Fruit fly (Drosophila melanogaster) whole organism, prepupa: ENCODE measurements around the gene Ccz1.
A peak's percentile ranks its signal among the peaks of the same experiment; 100 is the strongest.

Experiments
- CG10631 ChIP-seq: fragments of 200-800 bp; sonication (Bioruptor generic); optimal IDR thresholded peaks from 2 replicates; lab custom pipeline; 2016; ENCODE audit warnings: missing biosample characterization, missing genetic modification characterization
- CG11294 ChIP-seq: fragments of 200-800 bp; sonication (Bioruptor generic); IDR thresholded peaks from 2 replicates; pipeline ENCODE4 v1.3.6; 2022; ENCODE audit warnings: missing biosample characterization, missing genetic modification characterization
- CG11902 ChIP-seq: fragments of 200-800 bp; sonication (Bioruptor generic); optimal IDR thresholded peaks from 3 replicates; lab custom pipeline; 2016; ENCODE audit warnings: missing biosample characterization, missing genetic modification characterization
- CG1621 ChIP-seq: fragments of 200-800 bp; sonication (Bioruptor generic); optimal IDR thresholded peaks from 3 replicates; lab custom pipeline; 2018; ENCODE audit warnings: missing biosample characterization, mild to moderate bottlenecking, missing genetic modification characterization
- CG16779 ChIP-seq: fragments of 200-800 bp; sonication (Bioruptor generic); optimal IDR thresholded peaks from 3 replicates; lab custom pipeline; 2017; ENCODE audit warnings: missing biosample characterization, mild to moderate bottlenecking, missing genetic modification characterization
- CG3032 ChIP-seq: fragments of 200-800 bp; optimal IDR thresholded peaks from 2 replicates; lab custom pipeline; 2019; ENCODE audit warnings: missing biosample characterization, mild to moderate bottlenecking, missing genetic modification characterization, moderate library complexity
- CG31627 ChIP-seq: fragments of 200-800 bp; sonication (Bioruptor generic); optimal IDR thresholded peaks from 3 replicates; lab custom pipeline; 2016; ENCODE audit warnings: missing biosample characterization, missing genetic modification characterization
- CG32006 ChIP-seq: fragments of 200-800 bp; sonication (Bioruptor generic); optimal IDR thresholded peaks from 3 replicates; lab custom pipeline; 2017; ENCODE audit warnings: missing biosample characterization, mild to moderate bottlenecking, missing genetic modification characterization
- CG34406 ChIP-seq: fragments of 200-800 bp; sonication (Bioruptor generic); optimal IDR thresholded peaks from 3 replicates; lab custom pipeline; 2016; ENCODE audit warnings: missing biosample characterization, missing genetic modification characterization
- CG3919 ChIP-seq: fragments of 200-800 bp; sonication (Bioruptor generic); optimal IDR thresholded peaks from 3 replicates; lab custom pipeline; 2016; ENCODE audit warnings: missing biosample characterization, missing genetic modification characterization
- CG4318 ChIP-seq: fragments of 200-800 bp; sonication (Bioruptor generic); optimal IDR thresholded peaks from 3 replicates; lab custom pipeline; 2017; ENCODE audit warnings: missing biosample characterization, mild to moderate bottlenecking, missing genetic modification characterization
- CG6163 ChIP-seq: fragments of 200-800 bp; sonication (Bioruptor generic); IDR thresholded peaks from 3 replicates; pipeline ENCODE4 v1.3.6; 2022; ENCODE audit warnings: missing biosample characterization, missing genetic modification characterization
- CG6276 ChIP-seq: fragments of 200-800 bp; sonication (Bioruptor generic); optimal IDR thresholded peaks from 2 replicates; lab custom pipeline; 2017; ENCODE audit warnings: missing biosample characterization, mild to moderate bottlenecking, missing genetic modification characterization
- CG6792 ChIP-seq: fragments of 200-800 bp; sonication (Bioruptor generic); optimal IDR thresholded peaks from 3 replicates; lab custom pipeline; 2016; ENCODE audit warnings: missing biosample characterization, missing genetic modification characterization
- CG6808 ChIP-seq: fragments of 200-800 bp; sonication (Bioruptor generic); optimal IDR thresholded peaks from 3 replicates; lab custom pipeline; 2017; ENCODE audit warnings: missing biosample characterization, missing genetic modification characterization, mild to moderate bottlenecking, moderate library complexity, missing genetic modification reagents
- CG7368 ChIP-seq: fragments of 200-800 bp; sonication (Bioruptor generic); optimal IDR thresholded peaks from 3 replicates; lab custom pipeline; 2016; ENCODE audit warnings: missing biosample characterization, missing genetic modification characterization
- CG8119 ChIP-seq: fragments of 200-800 bp; sonication (Bioruptor generic); IDR thresholded peaks from 3 replicates; pipeline ENCODE4 v1.3.6; 2022; ENCODE audit warnings: missing biosample characterization, missing genetic modification characterization
- CG8319 ChIP-seq: fragments of 200-800 bp; sonication (Bioruptor generic); optimal IDR thresholded peaks from 3 replicates; lab custom pipeline; 2016; ENCODE audit warnings: missing biosample characterization, missing genetic modification characterization
- CG8632 ChIP-seq: fragments of 200-800 bp; sonication (Bioruptor generic); optimal IDR thresholded peaks from 3 replicates; lab custom pipeline; 2016; ENCODE audit warnings: missing biosample characterization, missing genetic modification characterization
- CG9139 ChIP-seq: fragments of 200-800 bp; sonication (Bioruptor generic); optimal IDR thresholded peaks from 3 replicates; lab custom pipeline; 2017; ENCODE audit warnings: missing biosample characterization, mild to moderate bottlenecking, missing genetic modification characterization
- Ets21C ChIP-seq: fragments of 200-800 bp; sonication (Bioruptor generic); optimal IDR thresholded peaks from 3 replicates; lab custom pipeline; 2016; ENCODE audit warnings: missing biosample characterization, missing genetic modification characterization
- Ets96B ChIP-seq: fragments of 200-800 bp; optimal IDR thresholded peaks from 2 replicates; lab custom pipeline; 2019; ENCODE audit warnings: missing biosample characterization, mild to moderate bottlenecking, missing genetic modification characterization, moderate library complexity
- Hr39 ChIP-seq: fragments of 200-800 bp; sonication (Bioruptor generic); optimal IDR thresholded peaks from 2 replicates; lab custom pipeline; 2016; ENCODE audit warnings: missing biosample characterization, missing genetic modification characterization
- Hr4 ChIP-seq: fragments of 200-800 bp; sonication (Bioruptor generic); optimal IDR thresholded peaks from 3 replicates; lab custom pipeline; 2016; ENCODE audit warnings: missing biosample characterization, missing genetic modification characterization
- Lpt ChIP-seq: fragments of 200-800 bp; sonication (Bioruptor generic); optimal IDR thresholded peaks from 3 replicates; lab custom pipeline; 2016; ENCODE audit warnings: missing biosample characterization, missing genetic modification characterization
- Met ChIP-seq: fragments of 200-800 bp; sonication (Bioruptor generic); optimal IDR thresholded peaks from 3 replicates; lab custom pipeline; 2016; ENCODE audit warnings: missing biosample characterization, missing genetic modification characterization
- OdsH ChIP-seq: fragments of 200-800 bp; sonication (Bioruptor generic); optimal IDR thresholded peaks from 3 replicates; lab custom pipeline; 2016; ENCODE audit warnings: missing biosample characterization, missing genetic modification characterization
- Smox ChIP-seq: fragments of 200-800 bp; sonication (Bioruptor generic); optimal IDR thresholded peaks from 3 replicates; lab custom pipeline; 2016; ENCODE audit warnings: missing biosample characterization, missing genetic modification characterization
- Sox102F ChIP-seq: fragments of 200-800 bp; sonication (Bioruptor generic); optimal IDR thresholded peaks from 2 replicates; lab custom pipeline; 2016; ENCODE audit warnings: missing biosample characterization, mild to moderate bottlenecking, missing genetic modification characterization
- Sox14 ChIP-seq: fragments of 200-800 bp; sonication (Bioruptor generic); optimal IDR thresholded peaks from 3 replicates; lab custom pipeline; 2016; ENCODE audit warnings: missing biosample characterization, missing genetic modification characterization
- Sox15 ChIP-seq: fragments of 200-800 bp; sonication (Bioruptor generic); optimal IDR thresholded peaks from 3 replicates; lab custom pipeline; 2016; ENCODE audit warnings: missing biosample characterization, missing genetic modification characterization
- achi ChIP-seq: fragments of 200-800 bp; sonication (Bioruptor generic); optimal IDR thresholded peaks from 3 replicates; lab custom pipeline; 2016; ENCODE audit warnings: missing biosample characterization, missing genetic modification characterization
- acj6 ChIP-seq: fragments of 200-800 bp; sonication (Bioruptor generic); optimal IDR thresholded peaks from 3 replicates; lab custom pipeline; 2016; ENCODE audit warnings: missing biosample characterization, missing genetic modification characterization
- cyc ChIP-seq: fragments of 200-800 bp; sonication (Bioruptor generic); optimal IDR thresholded peaks from 3 replicates; lab custom pipeline; 2016; ENCODE audit warnings: missing biosample characterization, missing genetic modification characterization
- dac ChIP-seq: fragments of 200-800 bp; sonication (Bioruptor generic); optimal IDR thresholded peaks from 2 replicates; lab custom pipeline; 2017; ENCODE audit warnings: missing biosample characterization, mild to moderate bottlenecking, missing genetic modification characterization
- dsx ChIP-seq: fragments of 200-800 bp; optimal IDR thresholded peaks from 3 replicates; lab custom pipeline; 2019; ENCODE audit warnings: missing biosample characterization, mild to moderate bottlenecking, missing genetic modification characterization, moderate library complexity; ENCODE audit not compliant: poor library complexity, severe bottlenecking
- esn ChIP-seq: fragments of 200-800 bp; sonication (Bioruptor generic); optimal IDR thresholded peaks from 2 replicates; lab custom pipeline; 2016; ENCODE audit warnings: missing biosample characterization, mild to moderate bottlenecking, missing genetic modification characterization, moderate library complexity
- fd85E ChIP-seq: fragments of 200-800 bp; sonication (Bioruptor generic); optimal IDR thresholded peaks from 3 replicates; lab custom pipeline; 2016; ENCODE audit warnings: missing biosample characterization, missing genetic modification characterization
- fkh ChIP-seq: fragments of 200-800 bp; sonication (Bioruptor generic); optimal IDR thresholded peaks from 3 replicates; lab custom pipeline; 2017; ENCODE audit warnings: missing biosample characterization, mild to moderate bottlenecking, missing genetic modification characterization, moderate library complexity
- lz ChIP-seq: fragments of 200-800 bp; sonication (Bioruptor generic); optimal IDR thresholded peaks from 3 replicates; lab custom pipeline; 2016; ENCODE audit warnings: missing biosample characterization, missing genetic modification characterization
- net ChIP-seq: fragments of 200-800 bp; sonication (Bioruptor generic); optimal IDR thresholded peaks from 3 replicates; lab custom pipeline; 2016; ENCODE audit warnings: missing biosample characterization, missing genetic modification characterization
- pdm3 ChIP-seq: fragments of 200-800 bp; sonication (Bioruptor generic); optimal IDR thresholded peaks from 3 replicates; lab custom pipeline; 2016; ENCODE audit warnings: missing biosample characterization, missing genetic modification characterization
- spab ChIP-seq: fragments of 200-800 bp; sonication (Bioruptor generic); optimal IDR thresholded peaks from 2 replicates; lab custom pipeline; 2017; ENCODE audit warnings: missing biosample characterization, mild to moderate bottlenecking, missing genetic modification characterization, missing genetic modification reagents
- topi ChIP-seq: fragments of 200-800 bp; sonication (Bioruptor generic); optimal IDR thresholded peaks from 3 replicates; lab custom pipeline; 2016; ENCODE audit warnings: missing biosample characterization, missing genetic modification characterization

Gene Ccz1

dm6 chr3L:3928205-3928942 lies 29.4 kb upstream of the Ccz1 start (continued):
- no peak for TF ChIP-seq CG3032
- peak; percentile 29 for TF ChIP-seq CG6808 (GFP tag; lab: Kevin White, UChicago)
- peak; percentile 93 for TF ChIP-seq Met
- peak; percentile 88 for TF ChIP-seq pdm3 (GFP tag; lab: Kevin White, UChicago)
- peak; percentile 16 for TF ChIP-seq CG16779
- peak; percentile 83 for TF ChIP-seq CG11902 (GFP tag; lab: Kevin White, UChicago)
- peak; percentile 82 for TF ChIP-seq CG8119
- peak; percentile 78 for TF ChIP-seq Hr4 (GFP tag; lab: Kevin White, UChicago)
- no peak for TF ChIP-seq dac (GFP tag; lab: Kevin White, UChicago)
- peak; percentile 55 for TF ChIP-seq CG4318 (GFP tag; lab: Kevin White, UChicago)
- TF ChIP-seq CG3919: peak; percentile 80
- TF ChIP-seq Hr39 (GFP tag; lab: Kevin White, UChicago): peak; percentile 95
- peak; percentile 90 for TF ChIP-seq Smox (GFP tag; lab: Kevin White, UChicago)
- peak; percentile 57 for TF ChIP-seq CG1621 (tag; lab: Kevin White, UChicago)
- TF ChIP-seq CG6276 (GFP tag; lab: Kevin White, UChicago): peak; percentile 53
- TF ChIP-seq CG7368 (GFP tag; lab: Kevin White, UChicago): peak; percentile 73
- peak; percentile 75 for TF ChIP-seq CG32006 (GFP tag; lab: Kevin White, UChicago)
- TF ChIP-seq CG8632 (GFP tag; lab: Kevin White, UChicago): peak; percentile 84
- peak; percentile 60 for TF ChIP-seq dsx
- peak; percentile 81 for TF ChIP-seq Ets21C (GFP tag; lab: Kevin White, UChicago)
- TF ChIP-seq net (GFP tag; lab: Kevin White, UChicago): peak; percentile 80
- no peak for TF ChIP-seq CG9139 (GFP tag; lab: Kevin White, UChicago)
- TF ChIP-seq acj6 (GFP tag; lab: Kevin White, UChicago): peak; percentile 87
- TF ChIP-seq CG10631 (GFP tag; lab: Kevin White, UChicago): peak; percentile 68
- TF ChIP-seq fd85E (GFP tag; lab: Kevin White, UChicago): peak; percentile 18
- TF ChIP-seq cyc: peak; percentile 89
- TF ChIP-seq CG34406 (GFP tag; lab: Kevin White, UChicago): peak; percentile 91
- TF ChIP-seq lz (GFP tag; lab: Kevin White, UChicago): peak; percentile 85
- TF ChIP-seq Sox102F (GFP tag; lab: Kevin White, UChicago): peak; percentile 91
- TF ChIP-seq CG11294 (GFP tag; lab: Robert Waterston, UW): peak; percentile 37; the same call in 1 of the 2 replicates
- peak; percentile 92 for TF ChIP-seq esn (GFP tag; lab: Kevin White, UChicago)
- TF ChIP-seq topi: peak; percentile 86
- peak; percentile 90 for TF ChIP-seq CG6163 (GFP tag; lab: Robert Waterston, UW)
- TF ChIP-seq Sox15 (GFP tag; lab: Kevin White, UChicago): peak; percentile 86
- peak; percentile 71 for TF ChIP-seq CG8319
- TF ChIP-seq, all 60 proteins: peak for 55

DNA sequence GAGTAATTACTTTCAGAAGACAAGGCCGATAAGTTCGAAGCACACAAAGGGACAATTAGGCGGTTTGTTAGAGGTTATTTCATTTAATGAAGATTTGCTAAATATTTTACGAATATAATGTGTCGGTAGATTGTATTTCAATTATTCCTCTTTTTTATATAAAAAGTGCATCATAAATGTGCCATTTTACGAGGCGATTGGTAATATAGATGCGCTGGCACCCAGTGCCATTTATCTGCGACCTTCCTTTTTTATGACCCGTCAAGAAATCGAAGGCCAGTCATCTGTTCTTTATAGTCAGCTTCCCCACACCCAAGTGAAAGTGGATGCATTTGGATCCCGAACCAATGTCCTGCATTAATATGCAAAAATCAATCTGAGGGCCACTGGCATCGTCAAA lies 28.5 kb upstream of the Ccz1 start:
- TF ChIP-seq Lpt (GFP tag; lab: Kevin White, UChicago) (no peak), pdm3 (GFP tag; lab: Kevin White, UChicago) (no peak), CG31627 (GFP tag; lab: Kevin White, UChicago) (no peak), acj6 (GFP tag; lab: Kevin White, UChicago) (no peak), CG6792 (GFP tag; lab: Kevin White, UChicago) (no peak), Ets96B (tag; lab: Kevin White, UChicago) (no peak), OdsH (GFP tag; lab: Kevin White, UChicago) (no peak), fkh (GFP tag; lab: Kevin White, UChicago) (no peak), CG3919 (no peak), Met (no peak), spab (no peak), CG9139 (GFP tag; lab: Kevin White, UChicago) (no peak), Sox14 (GFP tag; lab: Kevin White, UChicago) (no peak), Sox102F (GFP tag; lab: Kevin White, UChicago) (no peak), CG8632 (GFP tag; lab: Kevin White, UChicago) (no peak), CG34406 (GFP tag; lab: Kevin White, UChicago) (no peak), achi (GFP tag; lab: Kevin White, UChicago) (no peak)
- TF ChIP-seq, all 60 proteins: peak for 0
